Worm (Caenorhabditis elegans) whole organism, L4/young adult: ENCODE data around the gene deg-3.
A peak's percentile ranks its signal among the peaks of the same experiment; 100 is the strongest.

ENCODE experiments used
- W03F9.2 ChIP-seq: fragments of 150-350 bp; optimal IDR thresholded peaks from 2 replicates; lab custom pipeline; 2014; ENCODE audit warnings: missing biosample characterization, missing genetic modification characterization
- dao-5 ChIP-seq: sonication (generic microtip); optimal IDR thresholded peaks from 2 replicates; lab custom pipeline; 2016; ENCODE audit warnings: missing genotype, missing genetic modification characterization, moderate library complexity, missing compliant biosample characterization
- him-1 ChIP-seq: sonication (generic microtip); optimal IDR thresholded peaks from 2 replicates; lab custom pipeline; 2016; ENCODE audit warnings: missing genotype, missing genetic modification reagents, missing genetic modification characterization, missing compliant biosample characterization

Gene deg-3

DNA sequence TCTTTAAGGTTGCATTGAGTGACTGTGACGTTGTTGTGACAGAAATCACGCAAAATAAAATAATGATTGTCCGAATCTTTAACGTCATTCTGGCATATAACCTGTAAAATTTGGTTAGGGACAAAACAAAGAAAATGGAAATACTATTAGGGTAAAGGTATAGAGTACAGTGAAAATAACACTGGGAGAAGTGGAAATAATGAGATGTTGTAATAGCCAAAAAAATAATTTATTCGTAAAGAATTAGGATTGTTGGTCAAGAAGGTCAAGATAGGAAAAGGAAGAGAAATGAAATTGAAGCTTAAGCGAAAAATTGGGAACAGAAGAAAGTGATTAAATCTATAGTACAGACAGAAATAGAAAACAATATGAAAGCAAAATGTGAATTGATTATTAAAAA, at the start of gene deg-3:
Gene deg-3 (minus strand): TSS at position 101 of the 400 bp plus-strand sequence.
- TF ChIP-seq W03F9.2 (tag; lab: Kevin White, UChicago) = no peak
- TF ChIP-seq dao-5 (tag; lab: Kevin White, UChicago) = no peak
- no peak for TF ChIP-seq him-1

- TF ChIP-seq dao-5 (tag; lab: Kevin White, UChicago) (no peak), him-1 (no peak), W03F9.2 (tag; lab: Kevin White, UChicago) (no peak)
Observed at ce11 chrV:11462963-11463453, 48.0 kb upstream of the deg-3 start, which contains the start of gene zipt-16. TSS of gene zipt-16 (plus strand) at chrV:11463013.

- TF ChIP-seq dao-5 (tag; lab: Kevin White, UChicago) (no peak), him-1 (no peak), W03F9.2 (tag; lab: Kevin White, UChicago) (no peak)
Observed at ce11 chrV:11459255-11459654, 44.3 kb upstream of the deg-3 start, which contains the start of gene T11F9.1. TSS of gene T11F9.1 (plus strand) at chrV:11459555.

DNA sequence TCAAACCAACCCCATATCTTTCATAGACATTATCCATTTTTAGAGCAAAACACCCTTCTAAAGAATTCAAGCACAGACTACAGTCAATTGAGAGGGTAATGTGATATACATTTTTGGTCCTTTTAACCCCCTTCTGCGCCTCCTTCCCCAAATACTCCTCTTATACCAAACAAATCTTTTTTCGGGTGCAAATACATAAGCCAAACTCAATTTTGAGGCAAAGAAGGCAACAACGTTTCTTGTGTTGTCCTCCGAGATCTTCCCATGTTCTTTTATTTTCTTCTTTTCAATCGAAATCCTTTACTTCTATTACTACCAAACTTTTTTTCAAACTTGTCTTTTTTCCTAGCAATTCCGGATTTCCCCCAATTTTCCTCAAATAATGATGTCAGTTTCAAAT, 40.0 kb upstream of the deg-3 start:
- TF ChIP-seq W03F9.2 (tag; lab: Kevin White, UChicago) (no peak), dao-5 (tag; lab: Kevin White, UChicago) (no peak), him-1 (no peak)

DNA sequence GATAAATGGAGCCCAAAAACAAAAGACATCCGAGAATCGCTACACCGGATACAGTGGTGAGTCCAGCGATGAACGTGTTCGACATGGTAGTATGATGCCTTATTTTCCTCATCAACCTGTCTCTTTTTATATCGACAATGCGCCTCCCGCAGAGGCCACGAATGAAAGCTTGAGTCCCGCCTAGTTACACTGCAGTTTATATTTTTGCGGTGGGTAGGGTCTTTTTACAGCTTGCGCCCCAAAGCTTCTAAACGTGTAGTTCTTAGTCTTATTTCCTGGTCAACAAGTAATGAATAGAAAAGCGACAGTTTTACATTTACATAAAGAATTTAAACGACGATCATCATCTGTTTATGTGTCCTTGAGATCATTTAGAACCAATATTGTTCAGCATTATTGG, 35.3 kb upstream of the deg-3 start, which contains the start of gene col-156:
Gene col-156 (minus strand): TSS at position 101 of the 400 bp plus-strand sequence.
- TF ChIP-seq dao-5 (tag; lab: Kevin White, UChicago) (no peak), him-1 (no peak), W03F9.2 (tag; lab: Kevin White, UChicago) (no peak)

DNA sequence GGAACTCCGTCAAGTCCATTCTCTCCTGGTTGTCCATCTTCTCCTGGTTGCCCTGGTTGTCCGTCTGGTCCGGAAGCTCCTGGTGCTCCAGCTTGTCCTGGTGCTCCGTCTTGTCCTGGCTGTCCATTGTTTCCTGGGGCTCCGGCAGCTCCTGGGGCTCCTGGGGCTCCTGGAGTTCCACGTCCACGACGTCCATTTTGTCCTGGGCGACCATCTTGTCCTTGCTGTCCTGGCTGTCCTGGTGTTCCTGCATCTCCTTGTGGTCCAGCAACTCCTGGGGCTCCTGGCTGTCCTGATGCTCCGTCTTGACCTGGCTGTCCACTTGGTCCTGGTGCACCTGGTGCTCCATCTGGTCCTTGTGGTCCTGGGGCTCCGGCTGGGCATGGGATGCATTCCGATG, 34.4 kb upstream of the deg-3 start:
- TF ChIP-seq dao-5 (tag; lab: Kevin White, UChicago) (no peak), him-1 (no peak), W03F9.2 (tag; lab: Kevin White, UChicago) (no peak)

- TF ChIP-seq W03F9.2 (tag; lab: Kevin White, UChicago) (no peak), him-1 (no peak), dao-5 (tag; lab: Kevin White, UChicago) (no peak)
Observed at ce11 chrV:11446297-11446696, 31.3 kb upstream of the deg-3 start, which contains the start of gene mig-17. TSS of gene mig-17 (plus strand) at chrV:11446685.

DNA sequence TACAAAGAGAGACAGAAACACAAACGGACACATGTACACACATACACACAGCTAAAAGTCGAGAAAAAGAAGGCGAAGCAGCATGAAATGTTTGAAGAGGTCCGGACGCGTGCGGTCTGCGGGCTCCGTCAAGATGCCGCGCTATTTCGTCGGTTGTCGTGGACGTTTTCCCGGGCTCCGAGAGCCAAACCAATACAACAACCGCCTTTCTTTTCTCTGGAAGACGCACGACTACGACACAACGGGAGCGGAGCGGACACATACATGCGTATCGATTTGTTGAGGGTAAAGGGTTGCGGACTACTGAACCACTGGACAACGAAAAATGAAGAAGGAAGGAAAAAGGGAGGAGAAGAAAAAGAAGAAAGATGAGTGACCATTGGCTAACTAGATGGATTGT, 30.4 kb upstream of the deg-3 start:
- TF ChIP-seq W03F9.2 (tag; lab: Kevin White, UChicago) = no peak
- TF ChIP-seq dao-5 (tag; lab: Kevin White, UChicago) = no peak
- TF ChIP-seq him-1 = peak; percentile 35

DNA sequence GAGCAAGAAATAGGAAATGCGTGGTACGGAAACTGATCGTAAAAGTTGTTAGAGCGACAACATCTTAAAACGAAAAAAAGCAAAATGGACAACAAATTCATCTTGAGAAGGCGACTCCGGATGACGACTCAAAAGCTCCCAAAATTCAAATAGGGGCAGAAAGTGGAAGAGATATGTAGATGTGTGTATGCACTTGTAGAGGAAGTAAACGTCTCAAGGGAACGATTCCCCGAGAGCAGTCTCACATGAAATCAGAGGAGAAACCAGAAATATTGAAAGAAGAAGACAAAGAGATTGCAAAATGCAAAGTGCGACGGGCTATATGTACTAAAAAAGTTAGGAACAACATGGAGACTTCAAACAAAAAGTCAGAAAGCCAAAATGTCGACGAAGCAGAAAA, 28.5 kb upstream of the deg-3 start, which contains the start of gene F57B7.2:
Gene F57B7.2 (minus strand): TSS at position 101 of the 400 bp plus-strand sequence.
- TF ChIP-seq W03F9.2 (tag; lab: Kevin White, UChicago) (no peak), dao-5 (tag; lab: Kevin White, UChicago) (no peak), him-1 (no peak)

- TF ChIP-seq him-1 = no peak
- no peak for TF ChIP-seq W03F9.2 (tag; lab: Kevin White, UChicago)
- no peak for TF ChIP-seq dao-5 (tag; lab: Kevin White, UChicago)
Observed at ce11 chrV:11439202-11439601, 24.2 kb upstream of the deg-3 start.

ce11 chrV:11438464-11438863, 23.5 kb upstream of the deg-3 start, which contains the start of gene dmsr-1:
TSS of gene dmsr-1 (plus strand) at chrV:11438764.
- TF ChIP-seq dao-5 (tag; lab: Kevin White, UChicago) (no peak), W03F9.2 (tag; lab: Kevin White, UChicago) (no peak), him-1 (no peak)

DNA sequence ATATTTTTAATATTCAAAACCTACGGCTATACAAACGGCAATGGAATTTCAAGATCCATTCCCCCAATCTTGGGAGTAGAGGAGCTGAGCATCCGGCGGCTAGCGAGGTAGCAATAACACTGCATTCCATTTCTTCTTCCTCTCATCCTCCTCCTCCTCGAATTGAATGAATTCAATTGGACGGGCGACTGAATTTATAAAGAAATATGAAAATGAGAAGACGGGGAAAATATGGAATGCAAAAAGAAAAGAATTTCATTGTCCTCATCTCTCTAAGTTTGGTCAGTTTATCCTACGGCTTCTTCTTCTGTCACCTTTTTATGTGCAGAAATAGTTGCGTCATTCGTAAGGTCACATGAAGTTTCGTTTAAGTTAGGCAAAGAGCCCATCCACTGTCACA, 21.4 kb upstream of the deg-3 start:
- TF ChIP-seq him-1 (no peak), W03F9.2 (tag; lab: Kevin White, UChicago) (no peak), dao-5 (tag; lab: Kevin White, UChicago) (no peak)

DNA sequence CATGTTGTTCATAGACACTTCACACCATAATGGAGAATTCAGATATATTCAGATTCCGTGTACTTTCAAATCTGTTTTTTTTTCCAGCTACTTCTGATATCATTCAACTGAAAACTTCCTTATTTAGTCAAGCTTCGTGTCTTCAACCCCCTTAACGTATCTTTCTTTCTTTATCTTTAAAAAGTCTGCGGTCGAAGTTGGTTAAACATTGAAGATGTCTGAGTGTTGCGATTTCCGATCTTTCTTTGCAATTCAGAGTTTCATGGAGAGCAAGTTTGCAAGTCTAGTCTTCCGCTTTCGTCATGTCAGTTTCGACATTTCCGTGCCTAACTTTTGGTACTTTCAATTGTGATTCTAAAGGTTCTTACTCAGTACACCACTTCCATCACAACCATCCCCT, 20.3 kb upstream of the deg-3 start:
- TF ChIP-seq W03F9.2 (tag; lab: Kevin White, UChicago) (no peak), him-1 (no peak), dao-5 (tag; lab: Kevin White, UChicago) (no peak)

DNA sequence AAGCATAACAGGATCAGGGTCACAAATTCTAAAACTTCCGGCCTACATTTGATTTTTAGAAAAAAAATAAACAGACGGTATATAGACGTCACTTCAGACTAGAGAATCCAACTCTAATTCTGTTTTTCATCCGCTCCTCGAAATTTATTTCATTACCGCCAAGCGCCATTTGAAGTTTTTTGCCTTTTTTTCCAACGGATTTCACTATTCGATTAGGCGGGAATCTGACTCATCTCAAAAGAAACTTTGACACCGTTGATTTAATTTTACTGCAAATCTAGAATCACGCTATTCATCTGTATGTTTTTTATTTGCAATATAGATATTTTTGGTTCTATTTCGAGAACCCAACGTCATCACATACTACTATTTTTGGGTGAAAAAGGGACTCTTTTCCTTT, 15.9 kb upstream of the deg-3 start:
- no peak for TF ChIP-seq him-1
- no peak for TF ChIP-seq dao-5 (tag; lab: Kevin White, UChicago)
- no peak for TF ChIP-seq W03F9.2 (tag; lab: Kevin White, UChicago)

ce11 chrV:11428728-11429127, 13.8 kb upstream of the deg-3 start:
- TF ChIP-seq him-1 (no peak), W03F9.2 (tag; lab: Kevin White, UChicago) (no peak), dao-5 (tag; lab: Kevin White, UChicago) (no peak)
